Worm (Caenorhabditis elegans) whole organism, young adult: Measurements from ENCODE around the gene F32H5.4.

ENCODE experiments used
- B0019.2 ChIP-seq: fragments of 200-800 bp; sonication (Bioruptor generic); conservative IDR thresholded peaks from 2 replicates; pipeline ENCODE4 v1.3.6; 2022; ENCODE audit warnings: missing genetic modification reagents, missing genetic modification characterization, missing compliant biosample characterization
- F10E7.11 ChIP-seq: sonication (generic microtip); optimal IDR thresholded peaks from 2 replicates; lab custom pipeline; 2017; ENCODE audit warnings: mild to moderate bottlenecking, missing genetic modification characterization, moderate library complexity, missing compliant biosample characterization
- T07F8.4 ChIP-seq: sonication (generic microtip); optimal IDR thresholded peaks from 2 replicates; lab custom pipeline; 2016; ENCODE audit warnings: mild to moderate bottlenecking, missing genetic modification characterization, moderate library complexity, missing compliant biosample characterization
- ama-1 ChIP-seq, 3 experiments: fragments of 150-350 bp in 1 of 3; sonication (generic microtip) in 2 of 3; optimal IDR thresholded peaks; 2 replicates each; lab custom pipeline; 2014 to 2018; ENCODE audit warnings: missing biosample characterization in 2 of 3, missing genetic modification characterization in 2 of 3, missing genetic modification reagents in 2 of 3
- ceh-40 ChIP-seq: fragments of 200-800 bp; sonication (Bioruptor generic); IDR thresholded peaks from 2 replicates; pipeline ENCODE4 v1.3.6; 2022; ENCODE audit warnings: missing genetic modification characterization, missing compliant biosample characterization
- dpl-1 ChIP-seq: fragments of 150-350 bp; optimal IDR thresholded peaks from 2 replicates; lab custom pipeline; 2014; ENCODE audit warnings: missing biosample characterization, missing genetic modification reagents, missing genetic modification characterization
- hlh-12 ChIP-seq: sonication (generic microtip); optimal IDR thresholded peaks from 2 replicates; lab custom pipeline; 2016; ENCODE audit warnings: missing genetic modification characterization, missing compliant biosample characterization
- mes-4 ChIP-seq: sonication (generic microtip); optimal IDR thresholded peaks from 2 replicates; lab custom pipeline; 2016; ENCODE audit warnings: missing genotype, missing genetic modification characterization, missing compliant biosample characterization
- nhr-27 ChIP-seq: fragments of 200-800 bp; sonication (Bioruptor generic); optimal IDR thresholded peaks from 2 replicates; lab custom pipeline; 2018; ENCODE audit warnings: mild to moderate bottlenecking, missing genetic modification characterization, moderate library complexity, missing compliant biosample characterization
- pha-4 ChIP-seq: fragments of 150-350 bp; sonication (generic microtip); optimal IDR thresholded peaks from 2 replicates; lab custom pipeline; 2014; ENCODE audit warnings: missing biosample characterization, missing genetic modification reagents, missing genetic modification characterization
- unc-130 ChIP-seq: sonication (generic microtip); optimal IDR thresholded peaks from 2 replicates; lab custom pipeline; 2016; ENCODE audit warnings: missing genetic modification reagents, missing genetic modification characterization, missing compliant biosample characterization
- ztf-22 ChIP-seq: fragments of 200-800 bp; sonication (Bioruptor generic); optimal IDR thresholded peaks from 2 replicates; lab custom pipeline; 2018; ENCODE audit warnings: mild to moderate bottlenecking, missing genetic modification characterization, moderate library complexity, missing compliant biosample characterization

DNA sequence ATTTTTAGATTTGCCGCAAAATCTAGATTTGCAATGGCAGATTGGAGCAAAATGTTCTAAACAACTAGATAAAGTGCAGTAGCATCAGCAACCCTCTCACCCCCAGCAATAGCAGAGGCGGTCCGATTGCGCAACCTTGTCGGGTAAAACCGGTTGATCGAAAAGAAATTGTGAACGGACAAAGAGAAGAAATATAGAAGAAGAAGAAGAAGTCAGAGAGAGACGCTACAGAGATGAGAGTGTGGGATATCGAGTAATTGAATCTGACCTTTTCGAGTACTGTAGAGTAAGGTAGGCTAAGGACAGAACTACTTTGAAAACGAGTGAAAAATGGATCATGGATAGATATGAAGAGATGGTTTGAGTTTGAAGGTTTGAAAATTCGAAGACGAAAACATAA, 15.5 kb downstream of the F32H5.4 start:
- TF ChIP-seq B0019.2 (GFP tag; lab: Robert Waterston, UW) (no peak), pha-4 (tag; lab: Kevin White, UChicago) (no peak), F10E7.11 (tag; lab: Kevin White, UChicago) (no peak), ztf-22 (no peak), unc-130 (GFP tag; lab: Kevin White, UChicago) (no peak), dpl-1 (GFP tag; lab: Kevin White, UChicago) (no peak), ceh-40 (no peak), hlh-12 (tag; lab: Kevin White, UChicago) (no peak), ama-1 (optimal IDR thresholded peaks at IDR 0.05; lab: Kevin White, UChicago) (no peak), ama-1 (GFP tag; optimal IDR thresholded peaks at IDR 0.05; lab: Kevin White, UChicago) (no peak), mes-4 (no peak), nhr-27 (tag; lab: Kevin White, UChicago) (no peak), T07F8.4 (no peak)
